Fruit fly (Drosophila melanogaster): Measurements from ENCODE around the gene CG14631.

dm6 chrX:990218-990617 is 21.6 kb upstream of the CG14631 start, which contains the start of gene CG18823:
- no peak for TF ChIP-seq Myc (optimal IDR thresholded peaks at IDR 0.05)
- TF ChIP-seq psq (optimal IDR thresholded peaks at IDR 0.05) = no peak
- TF ChIP-seq h (optimal IDR thresholded peaks at IDR 0.05) = no peak
- TF ChIP-seq ttk (optimal IDR thresholded peaks at IDR 0.05) = no peak
- TF ChIP-seq insv (optimal IDR thresholded peaks at IDR 0.05) = no peak
